Fruit fly (Drosophila melanogaster): ENCODE data around the gene Ccp84Ae.
A peak's percentile ranks its signal among the peaks of the same experiment; 100 is the strongest.

Ccp84Ae gene

DNA sequence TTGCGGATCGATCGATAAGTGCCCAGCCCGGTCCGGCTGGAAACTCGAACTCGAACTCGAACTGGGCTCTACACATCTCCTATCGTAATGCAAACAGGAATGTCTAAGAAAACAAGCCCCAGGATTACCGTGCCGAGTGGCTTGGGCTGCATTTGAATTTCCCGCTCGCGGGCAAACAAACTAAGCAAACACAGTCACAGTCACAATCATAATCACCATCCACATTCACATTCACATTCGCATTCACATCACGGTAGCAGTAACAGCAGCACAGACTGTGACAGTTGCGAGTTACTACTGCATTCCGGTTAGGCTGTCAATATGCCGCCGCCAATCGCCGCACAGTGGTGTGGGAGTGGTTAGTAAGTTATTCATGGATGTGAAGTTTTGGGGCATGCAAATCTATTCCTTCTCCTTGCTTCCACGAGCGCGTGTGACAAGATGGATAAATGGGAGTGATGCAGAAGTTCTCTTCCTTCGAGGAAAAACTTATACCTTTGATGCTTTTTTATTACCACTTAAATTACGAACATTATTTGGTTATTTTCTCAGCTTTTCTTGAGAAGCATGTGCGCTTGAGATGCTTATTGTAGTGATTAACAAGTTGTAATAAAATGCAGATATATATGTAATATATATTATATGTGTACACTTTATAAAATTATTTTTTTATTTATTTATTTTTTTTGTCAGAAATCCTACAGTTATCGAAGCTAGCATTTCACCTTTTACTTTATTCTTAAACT lies 27.0 kb downstream of the Ccp84Ae start (continued):
- TF ChIP-seq CHES-1-like (GFP tag; optimal IDR thresholded peaks at IDR 0.05) (no peak), slp2 (GFP tag; optimal IDR thresholded peaks at IDR 0.05) (no peak), NfI (GFP tag; optimal IDR thresholded peaks at IDR 0.05) (no peak), Max (GFP tag; optimal IDR thresholded peaks at IDR 0.05) (no peak), CG10267 (tag; optimal IDR thresholded peaks at IDR 0.05) (peak; percentile 7), z (GFP tag; IDR thresholded peaks at IDR 0.05) (0 out of 3 replicates have a peak, but pooled peaks have one; percentile 24), gcm2 (GFP tag; optimal IDR thresholded peaks at IDR 0.05) (no peak), crol (GFP tag; IDR thresholded peaks at IDR 0.05) (no peak), ci (GFP tag; IDR thresholded peaks at IDR 0.05) (peak; percentile 30; the same call in 2 of the 3 replicates), gce (GFP tag; IDR thresholded peaks at IDR 0.05) (0 out of 3 replicates have a peak, but pooled peaks have one; percentile 27), dmrt99B (tag; optimal IDR thresholded peaks at IDR 0.05) (peak; percentile 35), MBD-R2 (GFP tag; IDR thresholded peaks at IDR 0.05) (no peak), CTCF (GFP tag; optimal IDR thresholded peaks at IDR 0.05) (no peak), CG14667 (GFP tag; IDR thresholded peaks at IDR 0.05) (no peak), Sry-β (GFP tag; optimal IDR thresholded peaks at IDR 0.05) (no peak), CG13775 (GFP tag; optimal IDR thresholded peaks at IDR 0.05) (peak; percentile 23), h (optimal IDR thresholded peaks at IDR 0.05) (no peak), CG12769 (tag; optimal IDR thresholded peaks at IDR 0.05) (no peak), Oli (tag; optimal IDR thresholded peaks at IDR 0.05) (peak; percentile 37), bcd (GFP tag; optimal IDR thresholded peaks at IDR 0.05) (no peak), CG2875 (GFP tag; optimal IDR thresholded peaks at IDR 0.05) (no peak), ab (GFP tag; optimal IDR thresholded peaks at IDR 0.05) (no peak), CG12659 (GFP tag; optimal IDR thresholded peaks at IDR 0.05) (no peak), NK7.1 (GFP tag; optimal IDR thresholded peaks at IDR 0.05) (no peak), Mrtf (GFP tag; IDR thresholded peaks at IDR 0.05) (no peak), D (optimal IDR thresholded peaks at IDR 0.05) (no peak), D (GFP tag; optimal IDR thresholded peaks at IDR 0.05) (no peak), Poxn (GFP tag; IDR thresholded peaks at IDR 0.05) (no peak), fd64A (GFP tag; optimal IDR thresholded peaks at IDR 0.05) (no peak), Blimp-1 (GFP tag; optimal IDR thresholded peaks at IDR 0.05) (no peak), CG17912 (GFP tag; optimal IDR thresholded peaks at IDR 0.05) (peak; percentile 12), sqz (GFP tag; optimal IDR thresholded peaks at IDR 0.05) (no peak), unpg (GFP tag; optimal IDR thresholded peaks at IDR 0.05) (no peak), B-H2 (GFP tag; optimal IDR thresholded peaks at IDR 0.05) (no peak), wor (GFP tag; IDR thresholded peaks at IDR 0.05) (no peak), Lhr (GFP tag; optimal IDR thresholded peaks at IDR 0.05) (peak; percentile 3), CG12155 (GFP tag; optimal IDR thresholded peaks at IDR 0.05) (no peak), lola (GFP tag; optimal IDR thresholded peaks at IDR 0.05) (peak in 1 of 3 experiments; percentile 27), Sox102F (GFP tag; optimal IDR thresholded peaks at IDR 0.05) (peak; percentile 15), Xrp1 (GFP tag; IDR thresholded peaks at IDR 0.05) (peak; percentile 53), CG12219 (GFP tag; optimal IDR thresholded peaks at IDR 0.05) (no peak), D19B (GFP tag; optimal IDR thresholded peaks at IDR 0.05) (no peak), YL-1 (GFP tag; optimal IDR thresholded peaks at IDR 0.05) (no peak), Hand (GFP tag; optimal IDR thresholded peaks at IDR 0.05) (no peak), Sry-δ (GFP tag; optimal IDR thresholded peaks at IDR 0.05) (no peak), gfzf (GFP tag; optimal IDR thresholded peaks at IDR 0.05) (no peak), slbo (GFP tag; IDR thresholded peaks at IDR 0.05) (no peak), HLHmδ (GFP tag; optimal IDR thresholded peaks at IDR 0.05) (peak; percentile 30), HLH54F (GFP tag; optimal IDR thresholded peaks at IDR 0.05) (no peak), chinmo (GFP tag; IDR thresholded peaks at IDR 0.05; ENCODE audit: partially characterized antibody) (0 out of 4 replicates have a peak, but pooled peaks have one; percentile 32)
